Worm (Caenorhabditis elegans): ENCODE data around the gene rpl-11.2.
A peak's percentile ranks its signal among the peaks of the same experiment; 100 is the strongest.

rpl-11.2 gene

DNA sequence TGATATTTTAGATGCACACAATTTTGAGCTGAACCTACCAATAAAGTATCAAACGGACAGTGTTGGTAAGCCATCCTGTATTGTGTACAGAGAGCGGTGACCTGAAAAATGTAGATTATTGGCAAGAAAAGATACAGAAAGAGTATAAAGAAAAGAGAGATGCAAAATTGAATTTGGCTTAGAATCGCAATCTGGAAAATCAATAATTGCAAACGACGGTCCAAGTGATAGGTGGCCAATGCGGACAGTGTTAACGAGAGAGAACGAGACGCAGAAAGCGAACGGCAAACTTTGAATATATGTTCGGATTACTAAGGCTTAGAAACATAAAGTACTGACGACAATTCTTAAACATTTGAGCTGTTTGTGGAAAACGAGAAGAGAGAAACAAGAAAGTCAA, 15.6 kb upstream of the rpl-11.2 start, which contains the start of gene crn-4:
TSS of gene crn-4 (minus strand) at position 101 of the 400 bp plus-strand sequence.
- TF ChIP-seq xbp-1 (tag; optimal IDR thresholded peaks at IDR 0.05) (no peak), nhr-28 (tag; optimal IDR thresholded peaks at IDR 0.05) (no peak), swsn-7 (tag; optimal IDR thresholded peaks at IDR 0.05) (no peak), nhr-90 (tag; optimal IDR thresholded peaks at IDR 0.05; ENCODE audit: poor library complexity) (no peak), jun-1 (tag; optimal IDR thresholded peaks at IDR 0.05) (no peak), rnt-1 (tag; optimal IDR thresholded peaks at IDR 0.05) (no peak), ceh-88 (GFP tag; IDR thresholded peaks at IDR 0.05) (no peak), nhr-19 (GFP tag; conservative IDR thresholded peaks at IDR 0.05) (no peak), alr-1 (tag; optimal IDR thresholded peaks at IDR 0.05; ENCODE audit: borderline replicate concordance) (no peak), lin-35 (GFP tag; optimal IDR thresholded peaks at IDR 0.05) (no peak), efl-3 (GFP tag; optimal IDR thresholded peaks at IDR 0.05) (no peak), pax-3 (tag; optimal IDR thresholded peaks at IDR 0.05) (no peak), snu-23 (GFP tag; optimal IDR thresholded peaks at IDR 0.05) (no peak), fkh-4 (tag; optimal IDR thresholded peaks at IDR 0.05; ENCODE audit: borderline replicate concordance) (no peak), ceh-63 (GFP tag; optimal IDR thresholded peaks at IDR 0.05) (no peak), lin-39 (tag; optimal IDR thresholded peaks at IDR 0.05) (no peak), nhr-20 (tag; optimal IDR thresholded peaks at IDR 0.05) (no peak), mab-9 (GFP tag; IDR thresholded peaks at IDR 0.05) (no peak)

ce11 chrX:2246908-2247307, 4.5 kb upstream of the rpl-11.2 start, which contains the start of gene AH9.1:
AH9.1 (minus strand) TSS chrX:2247008.
- no peak for TF ChIP-seq ets-5 (GFP tag; IDR thresholded peaks at IDR 0.05)
- TF ChIP-seq lin-35 (GFP tag; optimal IDR thresholded peaks at IDR 0.05), result no peak
- TF ChIP-seq unc-130 (tag; optimal IDR thresholded peaks at IDR 0.05), result no peak
- no peak for TF ChIP-seq elt-2 (tag; optimal IDR thresholded peaks at IDR 0.05)
- no peak for TF ChIP-seq grh-1 (GFP tag; IDR thresholded peaks at IDR 0.05)
- no peak for TF ChIP-seq ama-1 (optimal IDR thresholded peaks at IDR 0.05)
- no peak for TF ChIP-seq unc-86 (tag; optimal IDR thresholded peaks at IDR 0.05)
- no peak for TF ChIP-seq ceh-63 (GFP tag; optimal IDR thresholded peaks at IDR 0.05)
- no peak for TF ChIP-seq sptf-1 (tag; optimal IDR thresholded peaks at IDR 0.05)
- TF ChIP-seq nhr-11 (tag; optimal IDR thresholded peaks at IDR 0.05), result no peak
- no peak for TF ChIP-seq nhr-19 (GFP tag; conservative IDR thresholded peaks at IDR 0.05)
- no peak for TF ChIP-seq ceh-82 (tag; optimal IDR thresholded peaks at IDR 0.05)
- no peak for TF ChIP-seq hlh-4 (tag; optimal IDR thresholded peaks at IDR 0.05)

DNA sequence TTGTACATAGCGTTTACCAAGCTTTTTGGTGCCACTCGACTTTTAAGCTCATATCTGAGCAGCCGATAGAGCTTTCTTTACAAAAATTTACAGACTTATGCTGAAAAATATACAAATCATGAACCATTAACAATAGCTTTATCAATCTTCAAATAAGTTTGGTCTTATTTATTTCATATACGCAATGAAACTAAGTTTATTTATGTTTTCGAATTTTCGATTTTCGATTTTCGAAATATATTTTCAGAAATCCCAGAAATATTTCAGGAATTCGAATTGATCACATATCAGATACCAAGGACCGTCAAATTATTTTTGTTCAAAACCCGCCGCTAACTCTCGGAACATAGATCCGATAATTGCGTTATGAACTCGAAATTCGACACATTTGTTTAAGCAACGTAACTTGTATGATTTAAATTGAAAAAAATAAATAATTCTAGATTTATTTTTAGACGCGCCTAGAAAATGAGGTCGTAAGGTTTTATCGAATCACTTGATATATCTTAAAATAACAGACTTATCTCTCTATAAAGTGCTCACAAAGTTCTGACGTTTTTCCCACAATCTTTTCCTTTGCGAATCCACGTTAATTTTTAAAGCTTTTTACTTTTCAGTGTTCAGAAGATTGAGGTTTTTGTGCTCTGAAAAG, 1.1 kb downstream of the rpl-11.2 start:
- TF ChIP-seq mab-9 (GFP tag; IDR thresholded peaks at IDR 0.05) (no peak), nhr-47 (tag; optimal IDR thresholded peaks at IDR 0.05) (peak; percentile 16), nhr-85 (tag) (peak; percentile 34), lsy-2 (tag; optimal IDR thresholded peaks at IDR 0.05) (peak in 1 of 2 experiments; percentile 53)

ce11 chrX:2237438-2237961, 4.9 kb downstream of the rpl-11.2 start, which contains the start of gene vha-15:
vha-15 (plus strand) TSS chrX:2237911.
- no peak for TF ChIP-seq nhr-76 (tag; optimal IDR thresholded peaks at IDR 0.05)
- no peak for TF ChIP-seq zag-1 (tag; optimal IDR thresholded peaks at IDR 0.05)
- TF ChIP-seq lin-15B (tag; optimal IDR thresholded peaks at IDR 0.05), result peak; percentile 50
- TF ChIP-seq isw-1 (GFP tag; IDR thresholded peaks at IDR 0.05), result peak; percentile 60
- no peak for TF ChIP-seq mef-2 (tag; optimal IDR thresholded peaks at IDR 0.05)
- TF ChIP-seq rnt-1 (tag; optimal IDR thresholded peaks at IDR 0.05), result peak; percentile 84
- TF ChIP-seq sup-37 (GFP tag; optimal IDR thresholded peaks at IDR 0.05), result no peak
- peak; percentile 69 for TF ChIP-seq fkh-10 (GFP tag; optimal IDR thresholded peaks at IDR 0.05)
- TF ChIP-seq C16A3.4 (tag; optimal IDR thresholded peaks at IDR 0.05), result peak; percentile 67
- TF ChIP-seq lir-3 (tag; optimal IDR thresholded peaks at IDR 0.05; ENCODE audit: poor library complexity), result peak; percentile 28
- no peak for TF ChIP-seq ztf-11 (tag; optimal IDR thresholded peaks at IDR 0.05)
- no peak for TF ChIP-seq ces-1 (GFP tag; optimal IDR thresholded peaks at IDR 0.05)
- no peak for TF ChIP-seq unc-130 (tag; optimal IDR thresholded peaks at IDR 0.05)
- no peak for TF ChIP-seq ceh-90 (tag; optimal IDR thresholded peaks at IDR 0.05)
- no peak for TF ChIP-seq ets-5 (GFP tag; IDR thresholded peaks at IDR 0.05)
- TF ChIP-seq tbx-2 (tag; optimal IDR thresholded peaks at IDR 0.05), result peak; percentile 83
- no peak for TF ChIP-seq pag-3 (tag; optimal IDR thresholded peaks at IDR 0.05; ENCODE audit: borderline replicate concordance, insufficient read depth)
- TF ChIP-seq hlh-17 (GFP tag; optimal IDR thresholded peaks at IDR 0.05; ENCODE audit: borderline replicate concordance), result no peak
- no peak for TF ChIP-seq alr-1 (tag; optimal IDR thresholded peaks at IDR 0.05; ENCODE audit: borderline replicate concordance)
- no peak for TF ChIP-seq efl-3 (GFP tag; optimal IDR thresholded peaks at IDR 0.05)

All from whole organism, L1 larva.